Worm (Caenorhabditis elegans) whole organism, midembryonic: ENCODE results near the gene M163.1.

ENCODE experiments used
- T22C8.4 ChIP-seq: fragments of 200-800 bp; sonication (Bioruptor generic); IDR thresholded peaks from 2 replicates; pipeline ENCODE4 v1.3.6; 2022; ENCODE audit warnings: missing genetic modification characterization, missing compliant biosample characterization
- cog-1 ChIP-seq: sonication (generic microtip); optimal IDR thresholded peaks from 2 replicates; lab custom pipeline; 2016; ENCODE audit warnings: missing genetic modification characterization, missing compliant biosample characterization
- flt-1 ChIP-seq: fragments of 200-800 bp; sonication (Bioruptor generic); IDR thresholded peaks from 2 replicates; pipeline ENCODE4 v1.3.6; 2022; ENCODE audit warnings: missing genetic modification characterization, missing compliant biosample characterization
- klf-2 ChIP-seq: fragments of 200-800 bp; sonication (Bioruptor generic); conservative IDR thresholded peaks from 2 replicates; pipeline ENCODE4 v1.3.6; 2022; ENCODE audit warnings: missing genetic modification reagents, missing genetic modification characterization, missing compliant biosample characterization
- ref-1 ChIP-seq: fragments of 200-800 bp; sonication (Bioruptor generic); conservative IDR thresholded peaks from 2 replicates; pipeline ENCODE4 v1.3.6; 2022; ENCODE audit warnings: missing genetic modification reagents, missing genetic modification characterization, missing compliant biosample characterization
- ztf-29 ChIP-seq: fragments of 200-800 bp; sonication (Bioruptor generic); IDR thresholded peaks from 2 replicates; pipeline ENCODE4 v1.3.6; 2022; ENCODE audit warnings: missing genetic modification reagents, missing genetic modification characterization, missing compliant biosample characterization

DNA sequence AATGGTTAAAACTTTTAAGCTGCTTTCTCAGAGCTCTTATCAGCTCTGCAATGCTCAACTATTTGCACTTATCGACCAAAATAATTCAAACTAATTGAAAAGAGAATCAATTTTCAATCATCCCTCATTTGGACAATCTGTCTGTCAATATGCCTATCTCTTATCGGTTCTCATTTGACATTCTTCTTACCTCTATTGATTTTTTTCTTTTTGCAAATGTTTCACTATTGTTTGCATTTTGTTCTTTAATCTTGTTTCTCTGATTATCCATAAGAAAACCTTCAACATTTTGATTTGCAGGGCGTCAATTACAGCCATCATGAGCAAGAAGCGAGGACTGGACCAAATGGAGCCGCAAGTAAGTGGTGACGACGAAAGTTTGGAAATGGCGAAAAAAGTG lies 12.9 kb upstream of the M163.1 start, which contains the start of gene D1025.10:
- no peak for TF ChIP-seq klf-2 (GFP tag; lab: Robert Waterston, UW)
- no peak for TF ChIP-seq flt-1 (GFP tag; lab: Robert Waterston, UW)
- TF ChIP-seq ztf-29 (GFP tag; lab: Robert Waterston, UW), result no peak
- no peak for TF ChIP-seq ref-1 (GFP tag; lab: Robert Waterston, UW)
- no peak for TF ChIP-seq T22C8.4 (GFP tag; lab: Robert Waterston, UW)
- no peak for TF ChIP-seq cog-1 (tag; lab: Kevin White, UChicago)
